Worm (Caenorhabditis elegans) whole organism, L1 larva: Measurements from ENCODE around the gene K03B4.6.

Experiments used
- lin-15B ChIP-seq: fragments of 150-350 bp; sonication (generic microtip); optimal IDR thresholded peaks from 3 replicates; lab custom pipeline; 2014; ENCODE audit warnings: missing biosample characterization, missing genetic modification characterization
- mdl-1 ChIP-seq, 2 experiments: fragments of 150-350 bp; optimal IDR thresholded peaks; 2 replicates each; lab custom pipeline; 2014 to 2017; ENCODE audit warnings: missing biosample characterization in 2 of 2, missing genetic modification characterization in 2 of 2, inconsistent platforms in 1 of 2

DNA sequence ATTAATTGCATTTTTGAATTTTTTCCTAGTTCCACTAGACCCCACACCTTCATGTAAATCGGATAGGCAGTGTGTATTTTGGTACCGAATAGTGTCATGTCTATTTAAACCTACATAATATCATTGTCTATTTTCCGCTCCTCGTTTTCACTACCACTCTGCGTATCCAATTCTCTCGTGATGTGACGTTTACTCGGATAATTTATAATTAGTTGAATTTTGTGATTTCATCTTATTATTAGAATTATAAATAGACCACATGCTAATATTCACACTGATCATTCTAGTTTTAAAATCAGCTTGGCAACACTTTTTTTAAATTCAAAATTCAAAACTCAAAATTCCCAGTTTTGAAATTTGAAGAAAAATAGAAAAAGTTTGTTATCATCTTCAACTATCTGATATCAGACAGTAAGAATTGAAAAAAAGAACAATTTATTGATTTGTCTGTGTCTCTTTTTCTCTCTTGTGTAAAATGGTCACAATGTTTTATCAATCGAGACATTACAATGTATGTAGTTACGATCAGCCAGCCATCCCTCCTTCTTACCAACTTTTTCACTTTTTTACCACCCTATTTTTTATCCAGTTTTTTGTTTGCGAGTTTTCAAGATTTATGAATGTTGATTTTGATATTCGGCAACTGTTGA is 35.4 kb downstream of the K03B4.6 start:
- TF ChIP-seq lin-15B (tag; lab: Kevin White, UChicago) (no peak), mdl-1 (tag; optimal IDR thresholded peaks at IDR 0.05; lab: Kevin White, UChicago) (no peak)
